Fruit fly (Drosophila melanogaster): ENCODE data around the gene loco.

dm6 chr3R:22594257-22594656, 44.9 kb downstream of the loco start:
- TF ChIP-seq CG9932 (GFP tag; IDR thresholded peaks at IDR 0.05): no peak
- TF ChIP-seq sim (GFP tag; IDR thresholded peaks at IDR 0.05): no peak
- TF ChIP-seq vvl (GFP tag; IDR thresholded peaks at IDR 0.05): no peak
- TF ChIP-seq CG7357 (GFP tag; IDR thresholded peaks at IDR 0.05): no peak
- TF ChIP-seq Ravus (GFP tag; IDR thresholded peaks at IDR 0.05): no peak
- TF ChIP-seq NC2α (GFP tag; optimal IDR thresholded peaks at IDR 0.05): no peak
- TF ChIP-seq GATAe (GFP tag; conservative IDR thresholded peaks at IDR 0.05): no peak
- no peak for TF ChIP-seq CG6272 (GFP tag; IDR thresholded peaks at IDR 0.05)
